Worm (Caenorhabditis elegans) whole organism, L1 larva: ENCODE data around the gene F14H3.3.
A peak's percentile ranks its signal among the peaks of the same experiment; 100 is the strongest.

Experiments used
- C04F5.9 ChIP-seq: sonication (generic microtip); optimal IDR thresholded peaks from 2 replicates; lab custom pipeline; 2016; ENCODE audit warnings: missing genetic modification characterization, missing compliant biosample characterization
- C16A3.4 ChIP-seq: fragments of 150-350 bp; optimal IDR thresholded peaks from 2 replicates; lab custom pipeline; 2014; ENCODE audit warnings: missing biosample characterization, missing genetic modification characterization
- C34B4.2 ChIP-seq: sonication (generic microtip); optimal IDR thresholded peaks from 2 replicates; lab custom pipeline; 2017; ENCODE audit warnings: mild to moderate bottlenecking, missing genetic modification characterization, missing compliant biosample characterization
- F16B12.6 ChIP-seq: fragments of 150-350 bp; optimal IDR thresholded peaks from 2 replicates; lab custom pipeline; 2014; ENCODE audit warnings: missing biosample characterization, missing genetic modification characterization
- alr-1 ChIP-seq: fragments of 200-800 bp; sonication (Bioruptor generic); optimal IDR thresholded peaks from 2 replicates; lab custom pipeline; 2018; ENCODE audit warnings: borderline replicate concordance, mild to moderate bottlenecking, missing genetic modification characterization, missing compliant biosample characterization
- aly-2 ChIP-seq: fragments of 150-350 bp; optimal IDR thresholded peaks from 2 replicates; lab custom pipeline; 2014; ENCODE audit warnings: missing biosample characterization, missing genetic modification characterization
- ceh-88 ChIP-seq: fragments of 200-800 bp; sonication (Bioruptor generic); IDR thresholded peaks from 2 replicates; pipeline ENCODE4 v1.3.6; 2022; ENCODE audit warnings: missing genetic modification characterization, missing compliant biosample characterization
- efl-1 ChIP-seq, 4 experiments: fragments of 150-350 bp; optimal IDR thresholded peaks in 3 of 4; peaks in 1 of 4; 1 replicate in 1 of 4; 2 replicates in 3 of 4; lab custom pipeline; 2014; ENCODE audit warnings: missing biosample characterization in 2 of 4, missing genetic modification characterization in 2 of 4, missing genetic modification reagents in 2 of 4
- egl-27 ChIP-seq, 2 experiments: fragments of 150-350 bp in 1 of 2; sonication (generic microtip); optimal IDR thresholded peaks; 3 replicates each; lab custom pipeline; 2017 to 2018; ENCODE audit warnings: missing biosample characterization in 2 of 2, missing genetic modification characterization in 2 of 2, missing genetic modification reagents in 2 of 2
- elt-2 ChIP-seq: sonication (generic microtip); optimal IDR thresholded peaks from 2 replicates; lab custom pipeline; 2016; ENCODE audit warnings: missing genetic modification characterization, mild to moderate bottlenecking, inconsistent platforms, missing compliant biosample characterization, missing genetic modification reagents
- elt-3 ChIP-seq, 6 experiments: fragments of 150-350 bp in 1 of 6; sonication (generic microtip); optimal IDR thresholded peaks; 2 replicates each; lab custom pipeline; 2017 to 2018; ENCODE audit warnings: missing biosample characterization in 6 of 6, missing genetic modification characterization in 6 of 6, inconsistent platforms in 1 of 6
- ets-5 ChIP-seq: fragments of 200-800 bp; sonication (Bioruptor generic); IDR thresholded peaks from 2 replicates; pipeline ENCODE4 v1.3.6; 2022; ENCODE audit warnings: missing genetic modification characterization, missing compliant biosample characterization
- grh-1 ChIP-seq: fragments of 200-800 bp; sonication (Bioruptor generic); IDR thresholded peaks from 2 replicates; pipeline ENCODE4 v1.3.6; 2022; ENCODE audit warnings: missing genetic modification reagents, missing genetic modification characterization, missing compliant biosample characterization
- hlh-4 ChIP-seq: sonication (generic microtip); optimal IDR thresholded peaks from 2 replicates; lab custom pipeline; 2016; ENCODE audit warnings: mild to moderate bottlenecking, missing genetic modification characterization, missing compliant biosample characterization
- hpl-2 ChIP-seq: fragments of 150-350 bp; optimal IDR thresholded peaks from 2 replicates; lab custom pipeline; 2014; ENCODE audit warnings: missing biosample characterization, missing genetic modification reagents, missing genetic modification characterization
- isw-1 ChIP-seq: fragments of 200-800 bp; sonication (Bioruptor generic); IDR thresholded peaks from 2 replicates; pipeline ENCODE4 v1.3.6; 2022; ENCODE audit warnings: missing genetic modification characterization, missing compliant biosample characterization
- lin-13 ChIP-seq: fragments of 150-350 bp; optimal IDR thresholded peaks from 2 replicates; lab custom pipeline; 2014; ENCODE audit warnings: missing biosample characterization, missing genetic modification reagents, missing genetic modification characterization
- lin-14 ChIP-seq: fragments of 200-800 bp; sonication (Bioruptor generic); optimal IDR thresholded peaks from 2 replicates; lab custom pipeline; 2018; ENCODE audit warnings: mild to moderate bottlenecking, missing genetic modification characterization, moderate library complexity, missing compliant biosample characterization
- lin-35 ChIP-seq, 2 experiments: fragments of 150-350 bp; optimal IDR thresholded peaks; 2 replicates each; lab custom pipeline; 2014; ENCODE audit warnings: missing biosample characterization in 2 of 2, missing genetic modification characterization in 2 of 2, missing genetic modification reagents in 2 of 2
- lin-39 ChIP-seq: fragments of 150-350 bp; optimal IDR thresholded peaks from 2 replicates; lab custom pipeline; 2014; ENCODE audit warnings: missing biosample characterization, missing genetic modification reagents, missing genetic modification characterization
- lir-3 ChIP-seq: sonication (generic microtip); optimal IDR thresholded peaks from 2 replicates; lab custom pipeline; 2016; ENCODE audit warnings: mild to moderate bottlenecking, missing genetic modification characterization, moderate library complexity, missing compliant biosample characterization; ENCODE audit not compliant: poor library complexity
- lsy-2 ChIP-seq, 2 experiments: fragments of 150-350 bp; optimal IDR thresholded peaks; 2 replicates each; lab custom pipeline; 2014; ENCODE audit warnings: missing biosample characterization in 2 of 2, missing genetic modification characterization in 2 of 2
- mdl-1 ChIP-seq, 2 experiments: fragments of 150-350 bp; optimal IDR thresholded peaks; 2 replicates each; lab custom pipeline; 2014 to 2017; ENCODE audit warnings: missing biosample characterization in 2 of 2, missing genetic modification characterization in 2 of 2, inconsistent platforms in 1 of 2
- nhr-19 ChIP-seq: fragments of 200-800 bp; sonication (Bioruptor generic); conservative IDR thresholded peaks from 2 replicates; pipeline ENCODE4 v1.3.6; 2022; ENCODE audit warnings: missing genetic modification characterization, missing compliant biosample characterization
- nhr-28 ChIP-seq: fragments of 150-350 bp; optimal IDR thresholded peaks from 2 replicates; lab custom pipeline; 2014; ENCODE audit warnings: missing biosample characterization, missing genetic modification characterization
- nhr-47 ChIP-seq: sonication (generic microtip); optimal IDR thresholded peaks from 2 replicates; lab custom pipeline; 2016; ENCODE audit warnings: mild to moderate bottlenecking, missing genetic modification characterization, moderate library complexity, missing compliant biosample characterization
- nhr-76 ChIP-seq: sonication (generic microtip); optimal IDR thresholded peaks from 2 replicates; lab custom pipeline; 2017; ENCODE audit warnings: missing biosample characterization, missing genetic modification characterization
- nhr-77 ChIP-seq: fragments of 150-350 bp; optimal IDR thresholded peaks from 2 replicates; lab custom pipeline; 2014; ENCODE audit warnings: missing biosample characterization, missing genetic modification characterization
- pax-3 ChIP-seq: fragments of 200-800 bp; sonication (Bioruptor generic); optimal IDR thresholded peaks from 2 replicates; lab custom pipeline; 2018; ENCODE audit warnings: mild to moderate bottlenecking, missing genetic modification characterization, moderate library complexity, missing compliant biosample characterization
- skn-1 ChIP-seq: fragments of 150-350 bp; optimal IDR thresholded peaks from 2 replicates; lab custom pipeline; 2014; ENCODE audit warnings: missing biosample characterization, missing genetic modification characterization
- sptf-1 ChIP-seq: fragments of 150-350 bp; optimal IDR thresholded peaks from 2 replicates; lab custom pipeline; 2014; ENCODE audit warnings: missing biosample characterization, missing genetic modification characterization
- swsn-7 ChIP-seq: sonication (generic microtip); optimal IDR thresholded peaks from 2 replicates; lab custom pipeline; 2016; ENCODE audit warnings: missing genetic modification characterization, missing compliant biosample characterization
- unc-98 ChIP-seq: fragments of 200-800 bp; sonication (Bioruptor generic); IDR thresholded peaks from 2 replicates; pipeline ENCODE4 v1.3.6; 2022; ENCODE audit warnings: missing genetic modification characterization, missing compliant biosample characterization
- vab-15 ChIP-seq: sonication (generic microtip); optimal IDR thresholded peaks from 2 replicates; lab custom pipeline; 2017; ENCODE audit warnings: missing genotype, mild to moderate bottlenecking, missing genetic modification characterization, missing compliant biosample characterization
- zag-1 ChIP-seq: fragments of 150-350 bp; optimal IDR thresholded peaks from 2 replicates; lab custom pipeline; 2014; ENCODE audit warnings: missing biosample characterization, missing genetic modification characterization
- zip-4 ChIP-seq: fragments of 200-800 bp; sonication (Bioruptor generic); optimal IDR thresholded peaks from 2 replicates; lab custom pipeline; 2018; ENCODE audit warnings: mild to moderate bottlenecking, missing genetic modification characterization, moderate library complexity, missing compliant biosample characterization
- ztf-11 ChIP-seq, 2 experiments: sonication (generic microtip); optimal IDR thresholded peaks; 2 replicates each; lab custom pipeline; 2016 to 2017; ENCODE audit warnings: missing genetic modification characterization in 2 of 2, missing biosample characterization in 1 of 2, missing compliant biosample characterization in 1 of 2

Gene F14H3.3

ce11 chrV:16071167-16071566 is 17.9 kb upstream of the F14H3.3 start, which contains the start of gene nhr-176:
Gene nhr-176, plus strand, starts transcription at chrV:16071325.
- TF ChIP-seq zag-1 (no peak), efl-1 (optimal IDR thresholded peaks at IDR 0.05; lab: Kevin White, UChicago) (no peak), efl-1 (GFP tag; optimal IDR thresholded peaks at IDR 0.05 in 1 of 2; lab: Kevin White, UChicago) (peak in 1 of 2 experiments; percentile 34), elt-2 (tag; lab: Kevin White, UChicago) (peak; percentile 36)

- no peak for TF ChIP-seq C04F5.9 (tag; lab: Kevin White, UChicago)
- TF ChIP-seq elt-3 (tag; optimal IDR thresholded peaks at IDR 0.05; lab: Kevin White, UChicago), result no peak
- TF ChIP-seq nhr-28 (tag; lab: Kevin White, UChicago), result no peak
- TF ChIP-seq hpl-2 (GFP tag; lab: Kevin White, UChicago), result no peak
- no peak for TF ChIP-seq hlh-4 (tag; lab: Kevin White, UChicago)
- TF ChIP-seq unc-98, result no peak
- TF ChIP-seq nhr-19, result no peak
Observed at ce11 chrV:16068938-16069337, 15.7 kb upstream of the F14H3.3 start, which contains the start of gene cyp-35D1. Gene cyp-35D1, plus strand, starts transcription at chrV:16069238.

ce11 chrV:16062788-16063187 is 9.5 kb upstream of the F14H3.3 start, which contains the start of gene F14H3.14:
Gene F14H3.14, minus strand, starts transcription at chrV:16062888.
- no peak for TF ChIP-seq alr-1 (tag; lab: Kevin White, UChicago)
- TF ChIP-seq swsn-7, result no peak
- TF ChIP-seq, all 84 proteins: peak for 0

ce11 chrV:16061993-16062392 is 8.7 kb upstream of the F14H3.3 start, which contains the start of gene fbxa-100:
Gene fbxa-100, minus strand, starts transcription at chrV:16062093.
- TF ChIP-seq mdl-1 (tag; optimal IDR thresholded peaks at IDR 0.05; lab: Kevin White, UChicago), result no peak
- TF ChIP-seq nhr-77 (tag; lab: Kevin White, UChicago), result no peak
- TF ChIP-seq lir-3 (tag; lab: Kevin White, UChicago), result no peak
- no peak for TF ChIP-seq isw-1 (GFP tag; lab: Robert Waterston, UW)
- no peak for TF ChIP-seq zip-4 (GFP tag; lab: Kevin White, UChicago)
- no peak for TF ChIP-seq lin-13 (GFP tag; lab: Kevin White, UChicago)
- TF ChIP-seq ceh-88 (GFP tag; lab: Robert Waterston, UW), result no peak
- TF ChIP-seq skn-1 (tag; lab: Kevin White, UChicago), result no peak
- TF ChIP-seq zag-1, result no peak
- TF ChIP-seq C16A3.4, result no peak
- TF ChIP-seq C04F5.9 (tag; lab: Kevin White, UChicago), result no peak
- no peak for TF ChIP-seq lsy-2 (tag; optimal IDR thresholded peaks at IDR 0.05; lab: Kevin White, UChicago)

- TF ChIP-seq grh-1 (GFP tag; lab: Robert Waterston, UW) (no peak), F16B12.6 (tag; lab: Kevin White, UChicago) (no peak), hpl-2 (GFP tag; lab: Kevin White, UChicago) (no peak), C34B4.2 (no peak), egl-27 (tag; optimal IDR thresholded peaks at IDR 0.05; lab: Kevin White, UChicago) (no peak), lin-35 (GFP tag; optimal IDR thresholded peaks at IDR 0.05; lab: Kevin White, UChicago) (no peak), ztf-11 (tag; optimal IDR thresholded peaks at IDR 0.05; lab: Kevin White, UChicago) (no peak), lsy-2 (tag; optimal IDR thresholded peaks at IDR 0.05; lab: Kevin White, UChicago) (no peak), hlh-4 (tag; lab: Kevin White, UChicago) (no peak), nhr-76 (no peak), pax-3 (tag; lab: Kevin White, UChicago) (no peak), vab-15 (tag; lab: Kevin White, UChicago) (no peak)
Observed at ce11 chrV:16060135-16060534, 6.9 kb upstream of the F14H3.3 start, which contains the start of gene F14H3.15. Gene F14H3.15, minus strand, starts transcription at chrV:16060235.

- no peak for TF ChIP-seq nhr-47 (tag; lab: Kevin White, UChicago)
- TF ChIP-seq lin-14 (GFP tag; lab: Kevin White, UChicago), result no peak
- TF ChIP-seq skn-1 (tag; lab: Kevin White, UChicago), result no peak
- no peak for TF ChIP-seq elt-2 (tag; lab: Kevin White, UChicago)
- TF ChIP-seq sptf-1 (tag; lab: Kevin White, UChicago), result no peak
- no peak for TF ChIP-seq lin-35 (GFP tag; optimal IDR thresholded peaks at IDR 0.05; lab: Kevin White, UChicago)
- no peak for TF ChIP-seq isw-1 (GFP tag; lab: Robert Waterston, UW)
- no peak for TF ChIP-seq lsy-2 (tag; optimal IDR thresholded peaks at IDR 0.05; lab: Kevin White, UChicago)
- no peak for TF ChIP-seq elt-3 (tag; optimal IDR thresholded peaks at IDR 0.05; lab: Kevin White, UChicago)
- TF ChIP-seq pax-3 (tag; lab: Kevin White, UChicago), result no peak
- no peak for TF ChIP-seq ets-5 (GFP tag; lab: Robert Waterston, UW)
- no peak for TF ChIP-seq lin-39 (tag; lab: Kevin White, UChicago)
- no peak for TF ChIP-seq aly-2
Observed at ce11 chrV:16058872-16059271, 5.6 kb upstream of the F14H3.3 start, which contains the start of gene F14H3.6. Gene F14H3.6, minus strand, starts transcription at chrV:16058893.
